Fruit fly (Drosophila melanogaster): Measurements from ENCODE around the gene Abd-B.

Gene Abd-B

DNA sequence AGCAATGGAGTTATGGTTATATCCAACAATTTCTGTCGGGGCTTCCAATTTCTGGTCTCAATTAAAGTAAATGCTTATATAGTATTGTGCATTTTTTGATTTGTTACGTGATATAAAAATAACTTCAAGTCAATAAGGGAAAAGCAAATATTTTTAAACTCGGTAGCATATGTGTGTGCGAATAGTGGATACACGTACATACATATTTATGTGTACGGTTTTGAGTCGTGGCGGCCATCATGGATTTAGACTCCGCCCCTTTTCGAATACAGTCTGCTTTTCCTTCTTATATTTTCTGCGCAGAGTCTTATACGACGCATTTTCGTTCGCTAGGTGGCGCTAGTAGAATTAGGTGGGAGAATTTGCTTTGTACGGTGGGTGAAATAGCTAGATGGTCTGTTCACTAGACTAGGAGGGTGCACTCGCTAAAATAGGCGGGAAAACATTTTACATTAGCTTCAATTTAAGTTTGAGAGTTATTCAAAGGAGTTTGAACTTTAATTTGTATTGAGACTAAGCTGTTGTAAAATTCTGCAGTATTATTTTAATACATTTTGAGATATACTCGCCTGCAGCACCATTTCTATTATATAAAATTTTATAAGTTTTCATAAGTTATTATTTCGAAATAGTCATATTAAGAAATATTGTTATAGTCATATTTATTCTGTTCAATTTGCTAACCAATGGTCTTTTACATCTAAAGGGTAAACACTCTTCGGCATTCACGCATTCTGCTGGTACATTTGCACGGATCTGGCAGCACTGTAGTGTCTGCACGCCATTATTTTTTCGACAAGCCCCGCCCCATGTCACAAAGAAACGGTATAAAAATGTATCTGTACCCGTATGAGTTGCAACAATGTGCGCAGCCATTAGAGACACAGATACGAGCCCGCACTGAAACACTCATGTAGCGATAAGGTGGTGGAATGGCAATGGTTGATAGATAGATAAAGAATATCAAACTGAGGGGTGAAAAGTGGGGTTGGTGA, 2.4 kb downstream of the Abd-B start (continued):
- TF ChIP-seq NfI (GFP tag; optimal IDR thresholded peaks at IDR 0.05): peak; percentile 48
- TF ChIP-seq CG6791 (GFP tag; IDR thresholded peaks at IDR 0.05; ENCODE audit: partially characterized antibody): peak; percentile 37; the same call in 1 of the 3 replicates
- peak; percentile 83 for TF ChIP-seq Dip2 (GFP tag; IDR thresholded peaks at IDR 0.05)
- TF ChIP-seq gce (GFP tag; IDR thresholded peaks at IDR 0.05): no peak
- TF ChIP-seq CG16863 (GFP tag; optimal IDR thresholded peaks at IDR 0.05): peak; percentile 23
- peak; percentile 16 for TF ChIP-seq CG15011 (GFP tag; optimal IDR thresholded peaks at IDR 0.05)
- TF ChIP-seq CG4820 (GFP tag; optimal IDR thresholded peaks at IDR 0.05): peak; percentile 48
- TF ChIP-seq CG12659 (GFP tag; optimal IDR thresholded peaks at IDR 0.05): peak; percentile 67
- peak; percentile 69 for TF ChIP-seq CG17328 (GFP tag; IDR thresholded peaks at IDR 0.05)
- peak; percentile 55; the same call in 1 of the 3 replicates for TF ChIP-seq CG6175 (GFP tag; IDR thresholded peaks at IDR 0.05)
- TF ChIP-seq otp (GFP tag; IDR thresholded peaks at IDR 0.05): 0 out of 3 replicates have a peak, but pooled peaks have one; percentile 14
- TF ChIP-seq CG2120 (GFP tag; optimal IDR thresholded peaks at IDR 0.05): peak; percentile 65
- peak; percentile 20; the same call in 1 of the 2 replicates for TF ChIP-seq Adf1 (GFP tag; IDR thresholded peaks at IDR 0.05)
- peak; percentile 15 to 67 for TF ChIP-seq dpn (GFP tag; optimal IDR thresholded peaks at IDR 0.05)
- TF ChIP-seq Dp (GFP tag; optimal IDR thresholded peaks at IDR 0.05): peak; percentile 84
- peak; percentile 41 for TF ChIP-seq CG18476 (GFP tag; optimal IDR thresholded peaks at IDR 0.05)
- TF ChIP-seq ase (GFP tag; IDR thresholded peaks at IDR 0.05): peak; percentile 48; the same call in 1 of the 3 replicates
- peak; percentile 65 for TF ChIP-seq CG10462 (GFP tag; optimal IDR thresholded peaks at IDR 0.05)
- peak; percentile 99 for TF ChIP-seq CG15479 (GFP tag; optimal IDR thresholded peaks at IDR 0.05)
- peak; percentile 83 for TF ChIP-seq CG11504 (tag; optimal IDR thresholded peaks at IDR 0.05)
- TF ChIP-seq jigr1 (GFP tag; IDR thresholded peaks at IDR 0.05): no peak
- TF ChIP-seq CTCF (GFP tag; optimal IDR thresholded peaks at IDR 0.05): peak; percentile 97
- TF ChIP-seq ems (GFP tag; optimal IDR thresholded peaks at IDR 0.05): peak; percentile 17
- TF ChIP-seq slou (GFP tag; optimal IDR thresholded peaks at IDR 0.05): no peak
- TF ChIP-seq phol (tag; optimal IDR thresholded peaks at IDR 0.05): peak; percentile 77
- TF ChIP-seq Mrtf (GFP tag; IDR thresholded peaks at IDR 0.05): peak; percentile 38; the same call in 1 of the 3 replicates
- no peak for TF ChIP-seq CG7928 (GFP tag; optimal IDR thresholded peaks at IDR 0.05)
- peak; percentile 16 for TF ChIP-seq CG12942 (GFP tag; optimal IDR thresholded peaks at IDR 0.05)
- peak; percentile 56; the same call in 1 of the 2 replicates for TF ChIP-seq lmd (GFP tag; IDR thresholded peaks at IDR 0.05)
- peak; percentile 92 for TF ChIP-seq Ets65A (GFP tag)
- TF ChIP-seq CG2116 (GFP tag; optimal IDR thresholded peaks at IDR 0.05): peak; percentile 33
- peak; percentile 58 for TF ChIP-seq CG9817 (tag; optimal IDR thresholded peaks at IDR 0.05)
- peak; percentile 50 for TF ChIP-seq CG13775 (GFP tag; optimal IDR thresholded peaks at IDR 0.05)
- TF ChIP-seq Hr3 (GFP tag; optimal IDR thresholded peaks at IDR 0.05): peak; percentile 53
- peak; percentile 32; the same call in 1 of the 3 replicates for TF ChIP-seq Aef1 (GFP tag; IDR thresholded peaks at IDR 0.05)
- peak; percentile 38 for TF ChIP-seq Myb (GFP tag; optimal IDR thresholded peaks at IDR 0.05)
- TF ChIP-seq pzg (GFP tag; optimal IDR thresholded peaks at IDR 0.05): peak; percentile 38
- no peak for TF ChIP-seq CG11723 (GFP tag; optimal IDR thresholded peaks at IDR 0.05)
- peak; percentile 64; the same call in 2 of the 3 replicates for TF ChIP-seq CG2889 (GFP tag; IDR thresholded peaks at IDR 0.05)
- TF ChIP-seq CG3163 (GFP tag; optimal IDR thresholded peaks at IDR 0.05): peak; percentile 2
- no peak for TF ChIP-seq pan (optimal IDR thresholded peaks at IDR 0.05)
- peak in 1 of 2 experiments; percentile 61 for TF ChIP-seq pan (GFP tag; optimal IDR thresholded peaks at IDR 0.05 in 1 of 2, IDR thresholded peaks at IDR 0.05 in 1 of 2)
- peak; percentile 69 for TF ChIP-seq CG14014 (GFP tag; IDR thresholded peaks at IDR 0.05)
- TF ChIP-seq CG1024 (GFP tag; IDR thresholded peaks at IDR 0.05): no peak
- peak; percentile 99 for TF ChIP-seq pita (GFP tag; optimal IDR thresholded peaks at IDR 0.05)
- TF ChIP-seq CG2712 (tag; optimal IDR thresholded peaks at IDR 0.05): peak; percentile 78
- no peak for TF ChIP-seq Sry-β (GFP tag; optimal IDR thresholded peaks at IDR 0.05)
- no peak for TF ChIP-seq CG13287 (GFP tag; IDR thresholded peaks at IDR 0.05; ENCODE audit: partially characterized antibody)
- peak; percentile 71 for TF ChIP-seq dysf (GFP tag; IDR thresholded peaks at IDR 0.05)

Measured in whole organism, embryonic.